Worm (Caenorhabditis elegans) whole organism, midembryonic: ENCODE results near the gene AH6.3.

Experiments used
- T22C8.4 ChIP-seq: fragments of 200-800 bp; sonication (Bioruptor generic); IDR thresholded peaks from 2 replicates; pipeline ENCODE4 v1.3.6; 2022; ENCODE audit warnings: missing genetic modification characterization, missing compliant biosample characterization
- cog-1 ChIP-seq: sonication (generic microtip); optimal IDR thresholded peaks from 2 replicates; lab custom pipeline; 2016; ENCODE audit warnings: missing genetic modification characterization, missing compliant biosample characterization
- flt-1 ChIP-seq: fragments of 200-800 bp; sonication (Bioruptor generic); IDR thresholded peaks from 2 replicates; pipeline ENCODE4 v1.3.6; 2022; ENCODE audit warnings: missing genetic modification characterization, missing compliant biosample characterization
- klf-2 ChIP-seq: fragments of 200-800 bp; sonication (Bioruptor generic); conservative IDR thresholded peaks from 2 replicates; pipeline ENCODE4 v1.3.6; 2022; ENCODE audit warnings: missing genetic modification reagents, missing genetic modification characterization, missing compliant biosample characterization
- tab-1 ChIP-seq: fragments of 200-800 bp; sonication (Bioruptor generic); IDR thresholded peaks from 2 replicates; pipeline ENCODE4 v1.3.6; 2022; ENCODE audit warnings: missing genetic modification characterization, missing compliant biosample characterization
- ztf-23 ChIP-seq: fragments of 200-800 bp; sonication (Bioruptor generic); IDR thresholded peaks from 2 replicates; pipeline ENCODE4 v1.3.6; 2022; ENCODE audit warnings: missing genetic modification reagents, missing genetic modification characterization, missing compliant biosample characterization
- ztf-29 ChIP-seq: fragments of 200-800 bp; sonication (Bioruptor generic); IDR thresholded peaks from 2 replicates; pipeline ENCODE4 v1.3.6; 2022; ENCODE audit warnings: missing genetic modification reagents, missing genetic modification characterization, missing compliant biosample characterization

DNA sequence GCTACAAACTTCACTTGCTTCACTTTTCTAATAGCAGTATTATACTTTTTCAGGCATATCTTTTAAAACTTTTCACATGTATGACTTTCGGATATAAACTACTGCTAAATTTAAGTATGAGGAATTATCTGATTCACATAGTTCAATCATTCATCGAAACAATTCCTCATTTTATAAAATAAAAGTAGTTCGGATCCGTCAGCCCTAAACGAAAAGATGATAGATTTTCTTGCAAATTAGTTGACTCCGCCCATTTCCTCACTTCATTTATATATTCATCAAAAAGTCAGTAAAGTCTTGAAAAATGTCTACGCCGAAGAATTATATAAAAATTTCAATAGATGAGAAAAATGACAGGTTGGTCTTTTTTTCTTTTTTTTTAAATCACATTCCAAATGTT is 41.3 kb upstream of the AH6.3 start, which contains the start of gene chil-27:
- TF ChIP-seq ztf-23 (GFP tag; lab: Robert Waterston, UW): no peak
- TF ChIP-seq T22C8.4 (GFP tag; lab: Robert Waterston, UW): no peak
- TF ChIP-seq tab-1 (GFP tag; lab: Robert Waterston, UW): no peak
- no peak for TF ChIP-seq flt-1
- no peak for TF ChIP-seq ztf-29 (GFP tag; lab: Robert Waterston, UW)
- no peak for TF ChIP-seq klf-2 (GFP tag; lab: Robert Waterston, UW)
- TF ChIP-seq cog-1 (tag; lab: Kevin White, UChicago): no peak
